Worm (Caenorhabditis elegans) whole organism, L4/young adult: Measurements from ENCODE around the gene Y14H12A.2.

Experiments
- W03F9.2 ChIP-seq: fragments of 150-350 bp; optimal IDR thresholded peaks from 2 replicates; lab custom pipeline; 2014; ENCODE audit warnings: missing biosample characterization, missing genetic modification characterization
- dao-5 ChIP-seq: sonication (generic microtip); optimal IDR thresholded peaks from 2 replicates; lab custom pipeline; 2016; ENCODE audit warnings: missing genotype, missing genetic modification characterization, moderate library complexity, missing compliant biosample characterization
- him-1 ChIP-seq: sonication (generic microtip); optimal IDR thresholded peaks from 2 replicates; lab custom pipeline; 2016; ENCODE audit warnings: missing genotype, missing genetic modification reagents, missing genetic modification characterization, missing compliant biosample characterization

Y14H12A.2 gene

DNA sequence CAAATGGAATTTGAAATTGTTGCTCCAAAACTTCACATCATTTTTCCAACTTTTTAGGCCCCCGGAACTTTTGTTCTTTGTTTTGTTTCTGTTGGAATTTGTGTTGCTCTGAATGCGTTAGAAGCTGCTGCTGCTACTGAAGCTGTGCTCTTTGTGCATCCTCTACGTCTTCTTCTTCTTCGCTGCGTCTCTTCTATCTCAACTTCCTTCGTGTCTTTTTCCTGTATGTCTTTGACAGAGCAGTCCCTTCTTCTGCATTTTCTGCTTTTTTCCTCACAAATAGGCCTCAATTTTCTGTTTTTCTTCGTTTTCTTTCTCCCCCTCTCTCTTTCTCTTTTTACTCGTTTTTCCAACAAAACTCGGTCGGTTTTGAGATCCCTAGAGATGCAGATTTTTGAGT, 28.2 kb downstream of the Y14H12A.2 start:
- TF ChIP-seq dao-5 (tag; lab: Kevin White, UChicago) (no peak), him-1 (no peak), W03F9.2 (tag; lab: Kevin White, UChicago) (no peak)

- no peak for TF ChIP-seq dao-5 (tag; lab: Kevin White, UChicago)
- TF ChIP-seq him-1: no peak
- TF ChIP-seq W03F9.2 (tag; lab: Kevin White, UChicago): no peak
Observed at ce11 chrII:3960276-3960675, 29.2 kb downstream of the Y14H12A.2 start.

- TF ChIP-seq dao-5 (tag; lab: Kevin White, UChicago) (no peak), W03F9.2 (tag; lab: Kevin White, UChicago) (no peak), him-1 (no peak)
Observed at ce11 chrII:3959432-3960102, 29.9 kb downstream of the Y14H12A.2 start.

DNA sequence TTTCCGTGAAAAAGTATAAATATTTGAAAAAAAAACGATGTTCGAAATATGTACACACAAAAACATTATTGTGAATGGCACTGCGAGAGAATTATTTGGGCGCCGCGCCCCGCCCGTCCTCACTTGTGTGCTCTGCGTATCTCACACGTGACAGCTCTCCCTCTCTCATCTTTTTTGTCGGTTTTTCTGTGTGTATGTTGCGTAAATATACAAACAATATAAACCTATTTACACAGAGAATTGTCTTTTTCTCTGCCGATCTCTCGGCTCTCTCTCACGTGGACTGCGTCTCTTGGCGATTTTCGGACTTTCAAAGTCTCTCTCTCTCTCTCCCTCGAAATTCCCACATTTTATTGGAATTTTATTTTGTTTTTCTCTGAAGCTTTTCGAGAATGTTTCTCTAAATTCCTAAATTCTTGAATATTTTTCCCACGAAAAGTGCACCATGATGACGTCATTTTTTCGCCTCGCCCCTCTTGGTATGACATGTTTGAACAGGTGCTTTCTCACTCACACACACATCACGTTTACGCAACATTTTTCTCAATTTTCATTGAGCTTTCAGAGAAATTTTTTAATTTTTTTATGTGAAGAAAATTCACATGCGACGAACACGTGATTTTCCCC, 30.7 kb downstream of the Y14H12A.2 start:
- TF ChIP-seq W03F9.2 (tag; lab: Kevin White, UChicago) (peak; percentile 35), him-1 (no peak)

- no peak for TF ChIP-seq him-1
- TF ChIP-seq W03F9.2 (tag; lab: Kevin White, UChicago): no peak
- TF ChIP-seq dao-5 (tag; lab: Kevin White, UChicago): no peak
Observed at ce11 chrII:3957455-3958212, 31.8 kb downstream of the Y14H12A.2 start.

DNA sequence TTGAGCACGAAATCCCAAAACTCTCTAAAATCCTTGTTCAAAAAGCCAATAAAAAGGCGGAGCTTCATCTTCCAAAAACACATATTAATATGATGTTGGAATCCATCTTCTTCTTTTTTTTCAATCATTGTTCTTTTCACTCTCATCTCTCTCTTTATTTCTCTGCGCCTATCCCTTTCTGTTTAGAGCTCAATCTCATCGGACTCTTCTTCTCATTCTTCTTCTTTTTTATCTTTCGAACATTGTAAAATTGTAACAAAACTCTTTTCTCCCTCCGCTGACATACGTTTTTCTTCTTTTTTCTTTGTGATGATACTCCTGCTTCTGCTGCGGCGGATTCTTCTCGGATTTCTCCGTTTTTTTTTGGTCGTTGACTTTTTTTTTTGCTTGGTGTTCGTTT, 32.7 kb downstream of the Y14H12A.2 start:
- TF ChIP-seq dao-5 (tag; lab: Kevin White, UChicago) (no peak), W03F9.2 (tag; lab: Kevin White, UChicago) (no peak)

ce11 chrII:3955938-3956337, 33.5 kb downstream of the Y14H12A.2 start:
- TF ChIP-seq W03F9.2 (tag; lab: Kevin White, UChicago) (no peak), him-1 (no peak), dao-5 (tag; lab: Kevin White, UChicago) (no peak)

DNA sequence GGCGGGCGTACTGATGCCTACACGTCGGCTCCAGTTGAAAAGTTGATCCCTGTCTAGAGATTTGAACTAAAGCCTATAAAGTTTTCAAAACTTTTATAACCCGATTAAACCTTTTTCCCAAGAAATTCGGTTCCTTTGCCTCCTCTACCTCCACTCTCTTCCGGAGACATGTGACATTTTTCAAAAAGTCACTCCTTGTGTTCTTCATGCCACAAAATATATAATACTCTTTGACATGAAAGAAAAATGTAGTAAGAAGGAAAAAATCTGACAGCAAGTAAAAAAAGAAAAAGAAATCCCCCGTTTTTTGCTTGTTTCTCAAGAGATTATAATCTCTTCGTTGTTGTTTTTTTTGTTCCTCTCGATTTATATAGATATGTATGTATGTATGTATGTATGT, 34.6 kb downstream of the Y14H12A.2 start:
- TF ChIP-seq W03F9.2 (tag; lab: Kevin White, UChicago) (no peak), him-1 (no peak), dao-5 (tag; lab: Kevin White, UChicago) (no peak)

ce11 chrII:3954018-3954417, 35.5 kb downstream of the Y14H12A.2 start:
- TF ChIP-seq W03F9.2 (tag; lab: Kevin White, UChicago) (no peak), dao-5 (tag; lab: Kevin White, UChicago) (no peak), him-1 (no peak)

- no peak for TF ChIP-seq dao-5 (tag; lab: Kevin White, UChicago)
- no peak for TF ChIP-seq him-1
- no peak for TF ChIP-seq W03F9.2 (tag; lab: Kevin White, UChicago)
Observed at ce11 chrII:3952967-3953366, 36.5 kb downstream of the Y14H12A.2 start.

DNA sequence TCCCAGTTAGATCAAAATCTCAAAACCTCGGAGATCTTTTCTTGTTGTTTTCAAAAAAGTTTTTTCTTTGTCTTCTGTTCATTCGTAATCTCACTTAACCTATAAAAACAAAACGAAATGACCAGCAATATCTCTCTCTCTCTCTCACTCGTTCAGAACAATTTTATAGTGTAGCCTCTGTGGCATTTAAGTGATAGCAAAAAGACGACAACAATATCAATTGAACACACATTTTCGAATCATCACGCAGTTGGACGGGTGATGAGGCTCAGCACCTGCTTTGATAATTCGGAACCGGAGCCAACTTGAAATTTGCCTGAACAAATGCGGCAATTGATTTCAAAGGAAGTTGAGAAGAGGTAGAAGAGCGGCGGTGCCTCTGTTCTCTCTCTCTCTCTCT, 37.1 kb downstream of the Y14H12A.2 start:
- no peak for TF ChIP-seq dao-5 (tag; lab: Kevin White, UChicago)
- TF ChIP-seq him-1: no peak
- no peak for TF ChIP-seq W03F9.2 (tag; lab: Kevin White, UChicago)

DNA sequence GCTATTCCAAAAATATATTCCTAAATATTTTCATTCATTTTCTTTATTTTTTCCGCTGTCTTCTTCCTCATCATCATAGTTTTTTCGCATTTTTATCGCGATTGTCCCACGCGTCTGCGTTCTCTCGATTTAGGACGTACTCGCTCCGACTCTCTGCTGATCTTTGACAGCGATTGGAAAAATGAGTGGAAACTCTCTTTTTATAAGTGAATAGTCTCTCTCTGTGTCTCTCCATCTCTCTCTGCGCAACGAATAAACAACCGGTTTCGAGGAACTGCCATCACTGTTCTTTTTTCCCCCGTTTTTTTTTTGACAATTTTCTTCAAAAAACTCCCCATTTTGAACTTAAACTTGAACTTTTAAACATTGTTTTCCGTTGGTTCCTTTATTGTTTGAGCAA, 38.1 kb downstream of the Y14H12A.2 start:
- TF ChIP-seq W03F9.2 (tag; lab: Kevin White, UChicago) (no peak), dao-5 (tag; lab: Kevin White, UChicago) (no peak), him-1 (no peak)

ce11 chrII:3950077-3950476, 39.4 kb downstream of the Y14H12A.2 start, which contains the start of gene sea-2:
TSS of gene sea-2 (plus strand) at chrII:3950377.
- TF ChIP-seq W03F9.2 (tag; lab: Kevin White, UChicago) (no peak), dao-5 (tag; lab: Kevin White, UChicago) (no peak), him-1 (no peak)

- TF ChIP-seq dao-5 (tag; lab: Kevin White, UChicago) (no peak), him-1 (peak; percentile 10)
Observed at ce11 chrII:3948507-3948906, 41.0 kb downstream of the Y14H12A.2 start.
